Worm (Caenorhabditis elegans): Measurements from ENCODE around the gene Y7A5A.6.
A peak's percentile ranks its signal among the peaks of the same experiment; 100 is the strongest.

Gene Y7A5A.6

DNA sequence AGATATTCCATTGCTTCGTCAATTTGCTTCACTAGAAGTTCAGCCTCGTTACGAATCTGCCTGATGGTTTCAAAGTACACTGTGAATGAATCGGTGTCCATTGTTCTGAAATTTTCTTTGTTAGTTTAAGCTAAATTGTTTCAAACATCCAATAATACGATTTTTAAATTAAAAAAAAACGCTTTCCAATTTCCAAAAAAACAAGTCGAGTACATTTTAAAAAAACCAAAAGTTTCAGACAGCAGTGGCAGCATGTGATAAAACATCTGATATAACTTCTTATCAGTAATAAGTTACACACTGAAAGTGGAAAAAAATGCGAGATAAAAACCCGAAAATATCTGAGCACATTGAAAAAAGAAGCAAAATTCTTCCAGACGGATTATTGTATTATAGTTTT is at the start of gene Y7A5A.6:
Gene Y7A5A.6, minus strand, starts transcription at position 101 of the 400 bp plus-strand sequence.
- no peak for TF ChIP-seq B0310.2 (tag; optimal IDR thresholded peaks at IDR 0.05)
- TF ChIP-seq tbx-37 (GFP tag; conservative IDR thresholded peaks at IDR 0.05): no peak
- no peak for TF ChIP-seq ceh-36 (tag; optimal IDR thresholded peaks at IDR 0.05)
- TF ChIP-seq aly-1 (tag; optimal IDR thresholded peaks at IDR 0.05): no peak
- TF ChIP-seq tra-4 (tag; optimal IDR thresholded peaks at IDR 0.05): no peak
- TF ChIP-seq ama-1 (optimal IDR thresholded peaks at IDR 0.05): no peak
- no peak for TF ChIP-seq hmbx-1 (tag; optimal IDR thresholded peaks at IDR 0.05)
- TF ChIP-seq scrt-1 (GFP tag; IDR thresholded peaks at IDR 0.05): no peak
- TF ChIP-seq flt-1 (GFP tag; IDR thresholded peaks at IDR 0.05): no peak
- TF ChIP-seq ceh-13 (GFP tag; optimal IDR thresholded peaks at IDR 0.05): no peak
- TF ChIP-seq sea-1 (GFP tag; conservative IDR thresholded peaks at IDR 0.05): no peak
- TF ChIP-seq tbx-11 (GFP tag; IDR thresholded peaks at IDR 0.05): no peak
- TF ChIP-seq pes-1 (GFP tag; IDR thresholded peaks at IDR 0.05): no peak
- TF ChIP-seq hnd-1 (tag; optimal IDR thresholded peaks at IDR 0.05): no peak
- TF ChIP-seq ets-7 (tag; optimal IDR thresholded peaks at IDR 0.05): no peak
- TF ChIP-seq hmg-4 (GFP tag; optimal IDR thresholded peaks at IDR 0.05): no peak

ce11 chrX:15848867-15849266 is 49.4 kb upstream of the Y7A5A.6 start:
- TF ChIP-seq hmbx-1 (tag; optimal IDR thresholded peaks at IDR 0.05) (no peak), hnd-1 (tag; optimal IDR thresholded peaks at IDR 0.05) (no peak), tbx-11 (GFP tag; IDR thresholded peaks at IDR 0.05) (no peak), scrt-1 (GFP tag; IDR thresholded peaks at IDR 0.05) (no peak), F13C5.2 (tag; optimal IDR thresholded peaks at IDR 0.05) (no peak), tra-4 (tag; optimal IDR thresholded peaks at IDR 0.05) (no peak), flt-1 (GFP tag; IDR thresholded peaks at IDR 0.05) (no peak), sea-1 (GFP tag; conservative IDR thresholded peaks at IDR 0.05) (no peak), ceh-36 (tag; optimal IDR thresholded peaks at IDR 0.05) (no peak), pes-1 (GFP tag; IDR thresholded peaks at IDR 0.05) (no peak), tbx-37 (GFP tag; conservative IDR thresholded peaks at IDR 0.05) (no peak), B0310.2 (tag; optimal IDR thresholded peaks at IDR 0.05) (no peak), hmg-4 (GFP tag; optimal IDR thresholded peaks at IDR 0.05) (no peak), ama-1 (optimal IDR thresholded peaks at IDR 0.05) (no peak)

- TF ChIP-seq ceh-36 (tag; optimal IDR thresholded peaks at IDR 0.05) (no peak), ceh-13 (GFP tag; optimal IDR thresholded peaks at IDR 0.05) (no peak)
Observed at ce11 chrX:15847543-15848087, 48.1 kb upstream of the Y7A5A.6 start, which contains the start of gene F59F4.3. TSS of gene F59F4.3 (minus strand) at chrX:15847593.

DNA sequence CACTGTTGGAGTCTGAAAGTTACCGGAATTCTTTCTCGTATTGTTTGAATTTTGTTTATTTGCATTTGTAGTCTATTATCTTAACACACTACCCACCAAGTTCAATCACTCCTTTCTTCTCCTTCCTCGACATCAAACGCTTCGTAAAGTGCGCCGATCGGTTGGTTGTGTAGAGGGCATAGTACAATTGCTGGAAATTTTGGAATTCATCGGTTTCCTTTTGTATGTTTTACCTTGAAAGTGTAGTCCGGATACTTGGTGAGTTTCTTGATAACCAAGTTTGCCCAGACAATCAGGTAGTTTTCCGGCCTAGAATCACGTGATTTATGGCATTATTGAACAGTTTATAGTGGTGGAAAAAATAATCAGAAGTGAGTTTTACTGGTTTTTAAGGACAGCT is 47.1 kb upstream of the Y7A5A.6 start:
- TF ChIP-seq sea-1 (GFP tag; conservative IDR thresholded peaks at IDR 0.05): no peak
- no peak for TF ChIP-seq ceh-36 (tag; optimal IDR thresholded peaks at IDR 0.05)
- TF ChIP-seq ets-7 (tag; optimal IDR thresholded peaks at IDR 0.05): no peak
- no peak for TF ChIP-seq pes-1 (GFP tag; IDR thresholded peaks at IDR 0.05)
- TF ChIP-seq hmg-4 (GFP tag; optimal IDR thresholded peaks at IDR 0.05): no peak
- no peak for TF ChIP-seq hmbx-1 (tag; optimal IDR thresholded peaks at IDR 0.05)
- TF ChIP-seq B0310.2 (tag; optimal IDR thresholded peaks at IDR 0.05): no peak
- no peak for TF ChIP-seq scrt-1 (GFP tag; IDR thresholded peaks at IDR 0.05)
- TF ChIP-seq F13C5.2 (tag; optimal IDR thresholded peaks at IDR 0.05): no peak

DNA sequence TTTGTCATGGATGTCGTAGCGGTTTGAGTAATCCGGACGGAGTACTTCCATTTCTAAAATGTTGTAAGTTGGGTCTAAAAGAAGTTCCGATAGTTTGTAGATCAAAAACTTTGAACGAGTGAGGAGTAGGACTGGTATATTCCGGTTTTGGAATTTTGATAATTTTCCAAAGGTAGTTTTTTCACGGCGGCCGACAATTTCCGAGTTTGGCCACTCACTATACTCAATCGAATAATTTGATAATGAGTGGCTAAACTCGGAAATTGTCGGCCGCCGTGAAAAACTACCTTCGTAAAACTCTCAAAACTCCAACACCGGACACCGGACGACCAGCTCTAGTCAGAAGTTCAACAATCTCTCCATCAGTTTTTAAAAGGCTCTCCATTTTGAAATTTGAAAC is 44.8 kb upstream of the Y7A5A.6 start:
- TF ChIP-seq pes-1 (GFP tag; IDR thresholded peaks at IDR 0.05) (no peak), ceh-13 (GFP tag; optimal IDR thresholded peaks at IDR 0.05) (no peak), ets-7 (tag; optimal IDR thresholded peaks at IDR 0.05) (no peak), tbx-37 (GFP tag; conservative IDR thresholded peaks at IDR 0.05) (no peak), scrt-1 (GFP tag; IDR thresholded peaks at IDR 0.05) (no peak), F13C5.2 (tag; optimal IDR thresholded peaks at IDR 0.05) (no peak), aly-1 (tag; optimal IDR thresholded peaks at IDR 0.05) (no peak), B0310.2 (tag; optimal IDR thresholded peaks at IDR 0.05) (no peak), sea-1 (GFP tag; conservative IDR thresholded peaks at IDR 0.05) (no peak), hmbx-1 (tag; optimal IDR thresholded peaks at IDR 0.05) (no peak), flt-1 (GFP tag; IDR thresholded peaks at IDR 0.05) (no peak), tra-4 (tag; optimal IDR thresholded peaks at IDR 0.05) (no peak), hmg-4 (GFP tag; optimal IDR thresholded peaks at IDR 0.05) (no peak), hnd-1 (tag; optimal IDR thresholded peaks at IDR 0.05) (no peak)

ce11 chrX:15842492-15842891 is 43.0 kb upstream of the Y7A5A.6 start:
- no peak for TF ChIP-seq hmg-4 (GFP tag; optimal IDR thresholded peaks at IDR 0.05)
- TF ChIP-seq pes-1 (GFP tag; IDR thresholded peaks at IDR 0.05): no peak
- TF ChIP-seq ets-7 (tag; optimal IDR thresholded peaks at IDR 0.05): no peak
- no peak for TF ChIP-seq hmbx-1 (tag; optimal IDR thresholded peaks at IDR 0.05)
- TF ChIP-seq flt-1 (GFP tag; IDR thresholded peaks at IDR 0.05): no peak
- TF ChIP-seq ceh-36 (tag; optimal IDR thresholded peaks at IDR 0.05): no peak
- TF ChIP-seq tbx-37 (GFP tag; conservative IDR thresholded peaks at IDR 0.05): no peak
- TF ChIP-seq tra-4 (tag; optimal IDR thresholded peaks at IDR 0.05): no peak
- TF ChIP-seq sea-1 (GFP tag; conservative IDR thresholded peaks at IDR 0.05): no peak
- TF ChIP-seq scrt-1 (GFP tag; IDR thresholded peaks at IDR 0.05): no peak
- no peak for TF ChIP-seq hnd-1 (tag; optimal IDR thresholded peaks at IDR 0.05)
- TF ChIP-seq ama-1 (optimal IDR thresholded peaks at IDR 0.05): no peak
- TF ChIP-seq ceh-13 (GFP tag; optimal IDR thresholded peaks at IDR 0.05): no peak
- TF ChIP-seq B0310.2 (tag; optimal IDR thresholded peaks at IDR 0.05): no peak
- no peak for TF ChIP-seq aly-1 (tag; optimal IDR thresholded peaks at IDR 0.05)
- no peak for TF ChIP-seq tbx-11 (GFP tag; IDR thresholded peaks at IDR 0.05)
- no peak for TF ChIP-seq F13C5.2 (tag; optimal IDR thresholded peaks at IDR 0.05)

DNA sequence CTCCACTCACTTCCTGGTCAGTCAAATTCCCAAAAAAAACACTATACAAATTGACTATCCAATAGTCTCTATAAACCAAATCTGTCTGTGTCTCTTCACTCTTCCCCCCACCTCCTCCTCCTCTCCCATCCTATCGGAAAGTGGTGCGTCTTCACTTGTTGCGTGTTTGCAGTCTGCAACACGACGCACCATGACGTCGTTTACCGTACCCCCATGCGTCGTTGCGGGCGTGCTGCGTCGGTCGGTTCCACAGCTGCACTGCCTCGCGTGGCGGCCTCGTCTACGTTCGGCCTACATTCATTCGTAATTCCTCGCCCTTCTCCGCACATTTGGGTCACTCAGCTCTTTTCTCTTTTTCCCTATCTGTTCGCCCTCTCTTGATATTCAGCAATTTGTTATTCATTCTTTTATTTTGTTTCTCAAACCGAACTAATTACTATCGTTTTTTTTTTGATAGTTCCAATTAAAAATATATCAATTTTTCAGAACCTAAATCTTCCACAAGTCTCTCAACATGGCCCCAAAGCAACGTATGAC is 41.7 kb upstream of the Y7A5A.6 start, which contains the start of gene serp-1.1:
Gene serp-1.1, plus strand, starts transcription at position 487 of the 537 bp plus-strand sequence.
- peak; percentile 62 for TF ChIP-seq scrt-1 (GFP tag; IDR thresholded peaks at IDR 0.05)
- peak; percentile 89 for TF ChIP-seq F13C5.2 (tag; optimal IDR thresholded peaks at IDR 0.05)
- TF ChIP-seq hnd-1 (tag; optimal IDR thresholded peaks at IDR 0.05): no peak
- TF ChIP-seq ceh-13 (GFP tag; optimal IDR thresholded peaks at IDR 0.05): no peak
- 0 out of 2 replicates have a peak, but pooled peaks have one; percentile 33 for TF ChIP-seq tbx-11 (GFP tag; IDR thresholded peaks at IDR 0.05)
- TF ChIP-seq ama-1 (optimal IDR thresholded peaks at IDR 0.05): no peak
- no peak for TF ChIP-seq hmbx-1 (tag; optimal IDR thresholded peaks at IDR 0.05)
- TF ChIP-seq ets-7 (tag; optimal IDR thresholded peaks at IDR 0.05): peak; percentile 69
- TF ChIP-seq hmg-4 (GFP tag; optimal IDR thresholded peaks at IDR 0.05): peak; percentile 92
- peak; percentile 59; the same call in 1 of the 2 replicates for TF ChIP-seq pes-1 (GFP tag; IDR thresholded peaks at IDR 0.05)
- TF ChIP-seq aly-1 (tag; optimal IDR thresholded peaks at IDR 0.05): peak; percentile 74
- TF ChIP-seq B0310.2 (tag; optimal IDR thresholded peaks at IDR 0.05): peak; percentile 54
- 0 out of 2 replicates have a peak, but pooled peaks have one; percentile 43 for TF ChIP-seq tbx-37 (GFP tag; conservative IDR thresholded peaks at IDR 0.05)
- no peak for TF ChIP-seq tra-4 (tag; optimal IDR thresholded peaks at IDR 0.05)
- peak; percentile 89 for TF ChIP-seq sea-1 (GFP tag; conservative IDR thresholded peaks at IDR 0.05)
- no peak for TF ChIP-seq ceh-36 (tag; optimal IDR thresholded peaks at IDR 0.05)
- TF ChIP-seq flt-1 (GFP tag; IDR thresholded peaks at IDR 0.05): peak; percentile 57

All from whole organism, early embryonic.